Fruit fly (Drosophila melanogaster) whole organism, adult: ENCODE measurements around the gene CG42766.

Source experiments
- CG11617 ChIP-seq: fragments of 200-800 bp; sonication (Bioruptor generic); optimal IDR thresholded peaks from 2 replicates; lab custom pipeline; 2017; ENCODE audit warnings: mild to moderate bottlenecking, missing biosample characterization, missing genetic modification reagents, missing genetic modification characterization
- CG33017 ChIP-seq: fragments of 200-800 bp; sonication (Bioruptor generic); optimal IDR thresholded peaks from 2 replicates; lab custom pipeline; 2018; ENCODE audit warnings: missing biosample characterization, mild to moderate bottlenecking, missing genetic modification characterization, moderate library complexity
- CG5204 ChIP-seq: fragments of 200-800 bp; sonication (Bioruptor generic); optimal IDR thresholded peaks from 2 replicates; lab custom pipeline; 2016; ENCODE audit warnings: missing biosample characterization, missing genetic modification characterization
- CG7101 ChIP-seq: fragments of 200-800 bp; sonication (Bioruptor generic); optimal IDR thresholded peaks from 2 replicates; lab custom pipeline; 2018; ENCODE audit warnings: missing biosample characterization, mild to moderate bottlenecking, missing genetic modification characterization, moderate library complexity
- Clk ChIP-seq: fragments of 200-800 bp; sonication (Bioruptor generic); optimal IDR thresholded peaks from 2 replicates; lab custom pipeline; 2017; ENCODE audit warnings: missing biosample characterization, missing genetic modification characterization
- Crg-1 ChIP-seq: fragments of 200-800 bp; sonication (Bioruptor generic); optimal IDR thresholded peaks from 2 replicates; lab custom pipeline; 2016; ENCODE audit warnings: missing biosample characterization, missing genetic modification characterization
- Mnt ChIP-seq: fragments of 200-800 bp; sonication (Bioruptor generic); optimal IDR thresholded peaks from 2 replicates; lab custom pipeline; 2016; ENCODE audit warnings: missing biosample characterization, mild to moderate bottlenecking, missing genetic modification characterization
- kay ChIP-seq: fragments of 200-800 bp; sonication (Bioruptor generic); peaks from one replicate; lab custom pipeline; 2016; ENCODE audit warnings: missing biosample characterization, missing genetic modification characterization, borderline replicate concordance

- no peak for TF ChIP-seq Mnt (GFP tag; lab: Kevin White, UChicago)
- no peak for TF ChIP-seq Clk
- TF ChIP-seq CG11617 (GFP tag; lab: Kevin White, UChicago) = no peak
- no peak for TF ChIP-seq CG7101 (tag; lab: Kevin White, UChicago)
- TF ChIP-seq CG5204 (GFP tag; lab: Kevin White, UChicago) = no peak
- no peak for TF ChIP-seq Crg-1 (GFP tag; lab: Kevin White, UChicago)
- TF ChIP-seq CG33017 (tag; lab: Kevin White, UChicago) = no peak
- peak; percentile 88 for TF ChIP-seq kay (GFP tag; lab: Kevin White, UChicago)
Observed at dm6 chrX:15940105-15940955, 36.3 kb upstream of the CG42766 start, which contains the start of gene Stim.
